Fruit fly (Drosophila melanogaster) whole organism, wandering third instar larva: ENCODE data around the gene Tmem43.

Experiments used
- Abd-B ChIP-seq: fragments of >200 bp; optimal IDR thresholded peaks from 2 replicates; lab custom pipeline; 2017; ENCODE audit warnings: missing biosample characterization, missing genetic modification characterization
- CG32264 ChIP-seq: fragments of 200-800 bp; sonication (Bioruptor generic); optimal IDR thresholded peaks from 2 replicates; lab custom pipeline; 2016; ENCODE audit warnings: missing biosample characterization, missing genetic modification characterization
- CG9705 ChIP-seq: fragments of 200-800 bp; sonication (Bioruptor generic); optimal IDR thresholded peaks from 2 replicates; lab custom pipeline; 2018; ENCODE audit warnings: missing biosample characterization, mild to moderate bottlenecking, missing genetic modification characterization
- CrebA ChIP-seq: fragments of 200-800 bp; sonication (Bioruptor generic); optimal IDR thresholded peaks from 2 replicates; lab custom pipeline; 2016; ENCODE audit warnings: missing biosample characterization, mild to moderate bottlenecking, missing genetic modification characterization, borderline replicate concordance
- Dfd ChIP-seq: fragments of >200 bp; optimal IDR thresholded peaks from 2 replicates; lab custom pipeline; 2017; ENCODE audit warnings: missing biosample characterization, missing genetic modification characterization
- Dif ChIP-seq: fragments of 200-275, 200-300 bp; sonication (Bioruptor generic); optimal IDR thresholded peaks from 2 replicates; lab custom pipeline; 2018; ENCODE audit warnings: missing biosample characterization, missing genetic modification characterization; ENCODE audit not compliant: partially characterized antibody
- GATAd ChIP-seq: sonication (Bioruptor generic); optimal IDR thresholded peaks from 2 replicates; lab custom pipeline; 2016; ENCODE audit warnings: missing biosample characterization, missing genetic modification characterization
- HLH106 ChIP-seq: fragments of 200-800 bp; optimal IDR thresholded peaks from 3 replicates; lab custom pipeline; 2019; ENCODE audit warnings: missing biosample characterization, mild to moderate bottlenecking, missing genetic modification characterization, moderate library complexity
- Hnf4 ChIP-seq: fragments of 200-800 bp; sonication (Bioruptor generic); optimal IDR thresholded peaks from 2 replicates; lab custom pipeline; 2016; ENCODE audit warnings: missing biosample characterization, mild to moderate bottlenecking, missing genetic modification characterization
- Hr78 ChIP-seq: fragments of >200 bp; optimal IDR thresholded peaks from 2 replicates; lab custom pipeline; 2017; ENCODE audit warnings: missing biosample characterization, missing genetic modification characterization
- Jra ChIP-seq: sonication (Bioruptor generic); optimal IDR thresholded peaks from 2 replicates; lab custom pipeline; 2016; ENCODE audit warnings: missing biosample characterization, missing genetic modification characterization
- Myc ChIP-seq: fragments of >200 bp; optimal IDR thresholded peaks from 2 replicates; lab custom pipeline; 2017
- N ChIP-seq: fragments of >200 bp; optimal IDR thresholded peaks from 2 replicates; lab custom pipeline; 2018; ENCODE audit warnings: missing biosample characterization, missing external identifiers, missing genetic modification characterization
- OdsH ChIP-seq: fragments of 200-800 bp; sonication (Bioruptor generic); optimal IDR thresholded peaks from 2 replicates; lab custom pipeline; 2016; ENCODE audit warnings: missing biosample characterization, mild to moderate bottlenecking, missing genetic modification characterization
- Rel ChIP-seq, 2 experiments: fragments of 200-800 bp; sonication (Bioruptor generic) in 1 of 2; optimal IDR thresholded peaks; 2 replicates in 1 of 2; 3 replicates in 1 of 2; lab custom pipeline; 2016 to 2019; ENCODE audit warnings: mild to moderate bottlenecking in 2 of 2, missing biosample characterization in 2 of 2, missing genetic modification characterization in 2 of 2, moderate library complexity in 1 of 2
- Vsx2 ChIP-seq: fragments of 200-300, 225-300 bp; sonication (Bioruptor generic); optimal IDR thresholded peaks from 2 replicates; lab custom pipeline; 2018; ENCODE audit warnings: missing biosample characterization, missing genetic modification characterization; ENCODE audit not compliant: partially characterized antibody
- br ChIP-seq: fragments of 200-800 bp; sonication (Bioruptor generic); optimal IDR thresholded peaks from 2 replicates; lab custom pipeline; 2016; ENCODE audit warnings: missing biosample characterization, missing genetic modification characterization
- brk ChIP-seq: fragments of 200-800 bp; sonication (Bioruptor generic); optimal IDR thresholded peaks from 2 replicates; lab custom pipeline; 2016; ENCODE audit warnings: missing biosample characterization, mild to moderate bottlenecking, missing genetic modification characterization
- dmrt93B ChIP-seq: fragments of 200-800 bp; sonication (Bioruptor generic); optimal IDR thresholded peaks from 2 replicates; lab custom pipeline; 2018; ENCODE audit warnings: missing biosample characterization, mild to moderate bottlenecking, missing genetic modification characterization
- dsf ChIP-seq: sonication (Bioruptor generic); optimal IDR thresholded peaks from 2 replicates; lab custom pipeline; 2016; ENCODE audit warnings: missing biosample characterization, missing genetic modification characterization, borderline replicate concordance
- ey ChIP-seq: fragments of 200-800 bp; sonication (Bioruptor generic); optimal IDR thresholded peaks from 2 replicates; lab custom pipeline; 2016; ENCODE audit warnings: missing biosample characterization, missing genetic modification characterization
- foxo ChIP-seq, 2 experiments: fragments of 200-800 bp; sonication (Bioruptor generic); optimal IDR thresholded peaks; 2 replicates in 1 of 2; 3 replicates in 1 of 2; lab custom pipeline; 2016 to 2017; ENCODE audit warnings: missing biosample characterization in 2 of 2, missing genetic modification characterization in 2 of 2
- fru ChIP-seq: fragments of 200-800 bp; sonication (Bioruptor generic); optimal IDR thresholded peaks from 3 replicates; lab custom pipeline; 2016; ENCODE audit warnings: missing biosample characterization, mild to moderate bottlenecking, missing genetic modification characterization
- h ChIP-seq: fragments of 200-800 bp; sonication (Bioruptor generic); optimal IDR thresholded peaks from 3 replicates; lab custom pipeline; 2016; ENCODE audit warnings: missing biosample characterization, mild to moderate bottlenecking, missing genetic modification characterization
- jim ChIP-seq: fragments of 175-275, 200-325 bp; sonication (Bioruptor generic); optimal IDR thresholded peaks from 2 replicates; lab custom pipeline; 2016; ENCODE audit warnings: missing biosample characterization, mild to moderate bottlenecking, missing genetic modification characterization
- lola ChIP-seq: fragments of >200 bp; optimal IDR thresholded peaks from 2 replicates; lab custom pipeline; 2017; ENCODE audit warnings: missing biosample characterization, missing genetic modification characterization
- pan ChIP-seq: fragments of >200 bp; optimal IDR thresholded peaks from 2 replicates; lab custom pipeline; 2017
- psq ChIP-seq: fragments of 200-800 bp; sonication (Bioruptor generic); optimal IDR thresholded peaks from 3 replicates; lab custom pipeline; 2017; ENCODE audit warnings: missing biosample characterization, mild to moderate bottlenecking, missing genetic modification characterization, moderate library complexity
- rgr ChIP-seq: fragments of 200-800 bp; sonication (Bioruptor generic); optimal IDR thresholded peaks from 3 replicates; lab custom pipeline; 2016; ENCODE audit warnings: missing biosample characterization, mild to moderate bottlenecking, missing genetic modification characterization
- sv ChIP-seq: fragments of 200-800 bp; sonication (Bioruptor generic); optimal IDR thresholded peaks from 3 replicates; lab custom pipeline; 2016; ENCODE audit warnings: missing biosample characterization, missing genetic modification characterization
- tai ChIP-seq: sonication (Bioruptor generic); optimal IDR thresholded peaks from 2 replicates; lab custom pipeline; 2016; ENCODE audit warnings: missing biosample characterization, missing genetic modification characterization
- usp ChIP-seq: fragments of >200 bp; optimal IDR thresholded peaks from 2 replicates; lab custom pipeline; 2017; ENCODE audit warnings: missing biosample characterization, missing genetic modification characterization

The Tmem43 gene

dm6 chr3L:7893840-7894239 is 21.1 kb downstream of the Tmem43 start:
- TF ChIP-seq usp (GFP tag; lab: Kevin White, UChicago): no peak
- no peak for TF ChIP-seq Vsx2
- TF ChIP-seq brk (GFP tag; lab: Kevin White, UChicago): no peak
- no peak for TF ChIP-seq Jra
- no peak for TF ChIP-seq h (GFP tag; lab: Kevin White, UChicago)
- no peak for TF ChIP-seq Dfd (GFP tag; lab: Kevin White, UChicago)
- TF ChIP-seq sv: no peak
- TF ChIP-seq rgr: no peak
- no peak for TF ChIP-seq jim (GFP tag; lab: Kevin White, UChicago)
- no peak for TF ChIP-seq HLH106 (tag; lab: Kevin White, UChicago)
- TF ChIP-seq foxo (GFP tag; optimal IDR thresholded peaks at IDR 0.05; lab: Kevin White, UChicago): no peak
- TF ChIP-seq pan (lab: Kevin White, UChicago): no peak
- no peak for TF ChIP-seq Hr78 (GFP tag; lab: Kevin White, UChicago)
- TF ChIP-seq Dif: no peak
- TF ChIP-seq lola (GFP tag; lab: Kevin White, UChicago): no peak

- TF ChIP-seq fru (GFP tag; lab: Kevin White, UChicago) (no peak), Hnf4 (no peak), Jra (no peak), Myc (lab: Kevin White, UChicago) (no peak), br (no peak), N (GFP tag; lab: Kevin White, UChicago) (no peak), CG9705 (GFP tag; lab: Kevin White, UChicago) (no peak), tai (no peak), CG32264 (GFP tag; lab: Kevin White, UChicago) (no peak), usp (GFP tag; lab: Kevin White, UChicago) (no peak), GATAd (no peak), Abd-B (GFP tag; lab: Kevin White, UChicago) (no peak)
- TF ChIP-seq, all 38 proteins: peak for 0
Measured at dm6 chr3L:7890567-7890966, 24.4 kb downstream of the Tmem43 start.

dm6 chr3L:7889976-7890375 is 24.9 kb downstream of the Tmem43 start:
- peak; percentile 91 for TF ChIP-seq Dfd (GFP tag; lab: Kevin White, UChicago)
- no peak for TF ChIP-seq h (GFP tag; lab: Kevin White, UChicago)
- no peak for TF ChIP-seq psq (GFP tag; lab: Kevin White, UChicago)
- TF ChIP-seq jim (GFP tag; lab: Kevin White, UChicago): no peak
- no peak for TF ChIP-seq N (GFP tag; lab: Kevin White, UChicago)

dm6 chr3L:7883298-7883697 is 31.6 kb downstream of the Tmem43 start:
- no peak for TF ChIP-seq rgr
- no peak for TF ChIP-seq pan (lab: Kevin White, UChicago)
- TF ChIP-seq GATAd: no peak

- no peak for TF ChIP-seq CG32264 (GFP tag; lab: Kevin White, UChicago)
- TF ChIP-seq sv: no peak
Measured at dm6 chr3L:7882105-7882504, 32.8 kb downstream of the Tmem43 start.

- no peak for TF ChIP-seq CG9705 (GFP tag; lab: Kevin White, UChicago)
- TF ChIP-seq OdsH (GFP tag; lab: Kevin White, UChicago): no peak
- TF ChIP-seq N (GFP tag; lab: Kevin White, UChicago): no peak
- peak; percentile 18 for TF ChIP-seq Dfd (GFP tag; lab: Kevin White, UChicago)
- no peak for TF ChIP-seq pan (lab: Kevin White, UChicago)
- no peak for TF ChIP-seq Hr78 (GFP tag; lab: Kevin White, UChicago)
Measured at dm6 chr3L:7881127-7881526, 33.8 kb downstream of the Tmem43 start.

- TF ChIP-seq CrebA (GFP tag; lab: Kevin White, UChicago) (no peak), dmrt93B (no peak), sv (no peak), Hnf4 (no peak), dsf (GFP tag; lab: Kevin White, UChicago) (no peak), Rel (GFP tag; optimal IDR thresholded peaks at IDR 0.05; lab: Kevin White, UChicago) (no peak), Rel (tag; optimal IDR thresholded peaks at IDR 0.05; lab: Kevin White, UChicago) (no peak), ey (GFP tag; lab: Kevin White, UChicago) (no peak), N (GFP tag; lab: Kevin White, UChicago) (no peak), HLH106 (tag; lab: Kevin White, UChicago) (no peak), Jra (no peak), jim (GFP tag; lab: Kevin White, UChicago) (no peak), foxo (GFP tag; optimal IDR thresholded peaks at IDR 0.05; lab: Kevin White, UChicago) (no peak), CG32264 (GFP tag; lab: Kevin White, UChicago) (no peak)
Measured at dm6 chr3L:7879616-7880015, 35.3 kb downstream of the Tmem43 start.
